Fruit fly (Drosophila melanogaster): ENCODE data around the gene ntc.

ntc gene

dm6 chr3L:3799766-3800165 lies 6.5 kb downstream of the ntc start:
- TF ChIP-seq Vsx2 (GFP tag; optimal IDR thresholded peaks at IDR 0.05; ENCODE audit: partially characterized antibody) (no peak), HLH106 (tag; optimal IDR thresholded peaks at IDR 0.05) (no peak), sv (GFP tag; optimal IDR thresholded peaks at IDR 0.05) (no peak), h (GFP tag; optimal IDR thresholded peaks at IDR 0.05) (no peak)

- TF ChIP-seq Rel (GFP tag; optimal IDR thresholded peaks at IDR 0.05) (no peak), Rel (tag; optimal IDR thresholded peaks at IDR 0.05) (no peak), HLH106 (tag; optimal IDR thresholded peaks at IDR 0.05) (no peak), rgr (GFP tag; optimal IDR thresholded peaks at IDR 0.05) (no peak), fru (GFP tag; optimal IDR thresholded peaks at IDR 0.05) (no peak), brk (GFP tag; optimal IDR thresholded peaks at IDR 0.05) (no peak), sage (GFP tag; optimal IDR thresholded peaks at IDR 0.05) (no peak), woc (GFP tag; optimal IDR thresholded peaks at IDR 0.05) (no peak)
These were observed 7.8 kb downstream of the ntc start for dm6 chr3L:3798488-3798887.

dm6 chr3L:3797681-3798080 lies 8.6 kb downstream of the ntc start:
- no peak for TF ChIP-seq Abd-B (GFP tag; optimal IDR thresholded peaks at IDR 0.05)
- TF ChIP-seq br (GFP tag; optimal IDR thresholded peaks at IDR 0.05), result no peak
- TF ChIP-seq dl (GFP tag; optimal IDR thresholded peaks at IDR 0.05; ENCODE audit: insufficient read depth in 1 of 2, partially characterized antibody in 2 of 2), result no peak
- TF ChIP-seq h (GFP tag; optimal IDR thresholded peaks at IDR 0.05), result no peak
- no peak for TF ChIP-seq CrebA (GFP tag; optimal IDR thresholded peaks at IDR 0.05; ENCODE audit: borderline replicate concordance)
- TF ChIP-seq psq (GFP tag; optimal IDR thresholded peaks at IDR 0.05), result no peak
- TF ChIP-seq rgr (GFP tag; optimal IDR thresholded peaks at IDR 0.05), result no peak
- TF ChIP-seq Dfd (GFP tag; optimal IDR thresholded peaks at IDR 0.05), result no peak
- TF ChIP-seq Myc (optimal IDR thresholded peaks at IDR 0.05), result no peak

dm6 chr3L:3791043-3791682 lies 15.1 kb downstream of the ntc start:
- TF ChIP-seq dsf (GFP tag; optimal IDR thresholded peaks at IDR 0.05; ENCODE audit: borderline replicate concordance) (no peak), br (GFP tag; optimal IDR thresholded peaks at IDR 0.05) (no peak), ey (GFP tag; optimal IDR thresholded peaks at IDR 0.05) (peak; percentile 7), Dif (GFP tag; optimal IDR thresholded peaks at IDR 0.05; ENCODE audit: partially characterized antibody) (no peak), brk (GFP tag; optimal IDR thresholded peaks at IDR 0.05) (no peak), foxo (GFP tag; optimal IDR thresholded peaks at IDR 0.05) (peak in 1 of 2 experiments; percentile 4), usp (GFP tag; optimal IDR thresholded peaks at IDR 0.05) (no peak)

dm6 chr3L:3790504-3790903 lies 15.8 kb downstream of the ntc start, which contains the start of gene CG32266:
Gene CG32266 (plus strand): TSS chr3L:3790804.
- no peak for TF ChIP-seq Jra (GFP tag; optimal IDR thresholded peaks at IDR 0.05)
- no peak for TF ChIP-seq Sp1 (GFP tag; optimal IDR thresholded peaks at IDR 0.05)
- no peak for TF ChIP-seq N (GFP tag; optimal IDR thresholded peaks at IDR 0.05)
- TF ChIP-seq foxo (GFP tag; optimal IDR thresholded peaks at IDR 0.05), result no peak
- TF ChIP-seq brk (GFP tag; optimal IDR thresholded peaks at IDR 0.05), result no peak
- TF ChIP-seq sage (GFP tag; optimal IDR thresholded peaks at IDR 0.05), result no peak
- TF ChIP-seq Hr78 (GFP tag; optimal IDR thresholded peaks at IDR 0.05), result no peak
- no peak for TF ChIP-seq br (GFP tag; optimal IDR thresholded peaks at IDR 0.05)
- TF ChIP-seq woc (GFP tag; optimal IDR thresholded peaks at IDR 0.05), result no peak
- TF ChIP-seq CG32264 (GFP tag; optimal IDR thresholded peaks at IDR 0.05), result no peak
- no peak for TF ChIP-seq sv (GFP tag; optimal IDR thresholded peaks at IDR 0.05)
- TF ChIP-seq Vsx2 (GFP tag; optimal IDR thresholded peaks at IDR 0.05; ENCODE audit: partially characterized antibody), result no peak
- TF ChIP-seq HLH106 (tag; optimal IDR thresholded peaks at IDR 0.05), result no peak
- no peak for TF ChIP-seq Myc (optimal IDR thresholded peaks at IDR 0.05)

dm6 chr3L:3788790-3789421 lies 17.4 kb downstream of the ntc start:
- no peak for TF ChIP-seq OdsH (GFP tag; optimal IDR thresholded peaks at IDR 0.05)
- TF ChIP-seq Sp1 (GFP tag; optimal IDR thresholded peaks at IDR 0.05), result no peak
- no peak for TF ChIP-seq psq (GFP tag; optimal IDR thresholded peaks at IDR 0.05)
- peak; percentile 88 for TF ChIP-seq Myc (optimal IDR thresholded peaks at IDR 0.05)

All from whole organism, wandering third instar larva.